Worm (Caenorhabditis elegans) whole organism, L3 larva: ENCODE measurements around the gene prx-12.

ENCODE experiments used
- R02D3.7 ChIP-seq: fragments of 150-350 bp; optimal IDR thresholded peaks from 2 replicates; lab custom pipeline; 2014; ENCODE audit warnings: missing biosample characterization, missing genetic modification characterization
- ceh-16 ChIP-seq: sonication (generic microtip); optimal IDR thresholded peaks from 2 replicates; lab custom pipeline; 2017; ENCODE audit warnings: missing biosample characterization, missing genetic modification characterization
- ceh-82 ChIP-seq: fragments of 150-350 bp; optimal IDR thresholded peaks from 2 replicates; lab custom pipeline; 2014; ENCODE audit warnings: missing biosample characterization, missing genetic modification characterization
- ceh-9 ChIP-seq: sonication (generic microtip); optimal IDR thresholded peaks from 2 replicates; lab custom pipeline; 2018; ENCODE audit warnings: missing biosample characterization, missing genetic modification characterization
- daf-12 ChIP-seq: fragments of 150-350 bp; optimal IDR thresholded peaks from 2 replicates; lab custom pipeline; 2014; ENCODE audit warnings: missing biosample characterization, missing genetic modification reagents, missing genetic modification characterization
- egl-27 ChIP-seq: sonication (generic microtip); optimal IDR thresholded peaks from 4 replicates; lab custom pipeline; 2017; ENCODE audit warnings: missing biosample characterization, missing genetic modification reagents, missing genetic modification characterization
- egl-5 ChIP-seq: fragments of 150-350 bp; optimal IDR thresholded peaks from 2 replicates; lab custom pipeline; 2017; ENCODE audit warnings: missing biosample characterization, missing genetic modification reagents, missing genetic modification characterization, inconsistent platforms
- elt-2 ChIP-seq: sonication (generic microtip); optimal IDR thresholded peaks from 2 replicates; lab custom pipeline; 2016; ENCODE audit warnings: missing genetic modification reagents, mild to moderate bottlenecking, missing genetic modification characterization, missing compliant biosample characterization
- elt-3 ChIP-seq, 3 experiments: fragments of 150-350 bp in 1 of 3; sonication (generic microtip) in 2 of 3; optimal IDR thresholded peaks; 2 replicates in 2 of 3; 4 replicates in 1 of 3; lab custom pipeline; 2014 to 2017; ENCODE audit warnings: missing biosample characterization in 3 of 3, missing genetic modification characterization in 3 of 3
- eor-1 ChIP-seq, 2 experiments: fragments of 150-350 bp; optimal IDR thresholded peaks; 2 replicates each; lab custom pipeline; 2014 to 2018; ENCODE audit warnings: missing biosample characterization in 2 of 2, missing genetic modification characterization in 2 of 2
- fkh-10 ChIP-seq: sonication (generic microtip); optimal IDR thresholded peaks from 2 replicates; lab custom pipeline; 2017; ENCODE audit warnings: missing biosample characterization, missing genetic modification reagents, missing genetic modification characterization
- fos-1 ChIP-seq: fragments of 150-350 bp; optimal IDR thresholded peaks from 2 replicates; lab custom pipeline; 2014; ENCODE audit warnings: missing biosample characterization, missing genetic modification characterization
- hmg-11 ChIP-seq: sonication (generic microtip); optimal IDR thresholded peaks from 2 replicates; lab custom pipeline; 2016; ENCODE audit warnings: missing genetic modification characterization, missing compliant biosample characterization
- jun-1 ChIP-seq: fragments of 150-350 bp; optimal IDR thresholded peaks from 2 replicates; lab custom pipeline; 2014; ENCODE audit warnings: missing biosample characterization, missing genetic modification reagents, missing genetic modification characterization
- lin-39 ChIP-seq: fragments of 150-350 bp; optimal IDR thresholded peaks from 2 replicates; lab custom pipeline; 2018; ENCODE audit warnings: missing biosample characterization, missing genetic modification reagents, missing genetic modification characterization
- lsy-12 ChIP-seq: sonication (generic microtip); optimal IDR thresholded peaks from 2 replicates; lab custom pipeline; 2016; ENCODE audit warnings: mild to moderate bottlenecking, missing genetic modification characterization, missing compliant biosample characterization
- nfya-1 ChIP-seq: sonication (generic microtip); optimal IDR thresholded peaks from 2 replicates; lab custom pipeline; 2017; ENCODE audit warnings: missing genetic modification characterization, mild to moderate bottlenecking, missing compliant biosample characterization, antibody characterized with exemption, moderate library complexity; ENCODE audit not compliant: insufficient read depth
- nhr-11 ChIP-seq: fragments of 150-350 bp; optimal IDR thresholded peaks from 2 replicates; lab custom pipeline; 2014; ENCODE audit warnings: missing biosample characterization, missing genetic modification characterization
- nhr-237 ChIP-seq: fragments of 150-350 bp; optimal IDR thresholded peaks from 2 replicates; lab custom pipeline; 2014; ENCODE audit warnings: missing biosample characterization, missing genetic modification characterization
- nhr-25 ChIP-seq: sonication (generic microtip); optimal IDR thresholded peaks from 2 replicates; lab custom pipeline; 2017; ENCODE audit warnings: missing biosample characterization, missing genetic modification characterization
- nhr-76 ChIP-seq: fragments of 150-350 bp; sonication (generic microtip); optimal IDR thresholded peaks from 5 replicates; lab custom pipeline; 2014; ENCODE audit warnings: missing biosample characterization, missing genetic modification characterization
- nhr-77 ChIP-seq: fragments of 150-350 bp; optimal IDR thresholded peaks from 2 replicates; lab custom pipeline; 2014; ENCODE audit warnings: missing biosample characterization, missing genetic modification characterization
- pha-4 ChIP-seq: fragments of 150-350 bp; optimal IDR thresholded peaks from 2 replicates; lab custom pipeline; 2014; ENCODE audit warnings: missing biosample characterization, missing genetic modification reagents, missing genetic modification characterization
- pqm-1 ChIP-seq: fragments of 150-350 bp; optimal IDR thresholded peaks from 2 replicates; lab custom pipeline; 2017; ENCODE audit warnings: missing biosample characterization, missing genetic modification characterization, inconsistent platforms
- sea-2 ChIP-seq: fragments of 150-350 bp; sonication (generic microtip); optimal IDR thresholded peaks from 4 replicates; lab custom pipeline; 2014; ENCODE audit warnings: missing biosample characterization, missing genetic modification reagents, missing genetic modification characterization
- snpc-4 ChIP-seq: fragments of 150-350 bp; optimal IDR thresholded peaks from 2 replicates; lab custom pipeline; 2014; ENCODE audit warnings: missing biosample characterization, missing genetic modification characterization
- tbx-2 ChIP-seq: sonication (generic microtip); optimal IDR thresholded peaks from 2 replicates; lab custom pipeline; 2016; ENCODE audit warnings: mild to moderate bottlenecking, missing genetic modification characterization, missing compliant biosample characterization
- unc-39 ChIP-seq: sonication (generic microtip); optimal IDR thresholded peaks from 4 replicates; lab custom pipeline; 2017; ENCODE audit warnings: missing biosample characterization, missing genetic modification characterization
- zag-1 ChIP-seq: fragments of 150-350 bp; optimal IDR thresholded peaks from 2 replicates; lab custom pipeline; 2014; ENCODE audit warnings: missing biosample characterization, missing genetic modification characterization
- ztf-4 ChIP-seq: fragments of 150-350 bp; optimal IDR thresholded peaks from 2 replicates; lab custom pipeline; 2014; ENCODE audit warnings: missing biosample characterization, missing genetic modification characterization

prx-12 gene

DNA sequence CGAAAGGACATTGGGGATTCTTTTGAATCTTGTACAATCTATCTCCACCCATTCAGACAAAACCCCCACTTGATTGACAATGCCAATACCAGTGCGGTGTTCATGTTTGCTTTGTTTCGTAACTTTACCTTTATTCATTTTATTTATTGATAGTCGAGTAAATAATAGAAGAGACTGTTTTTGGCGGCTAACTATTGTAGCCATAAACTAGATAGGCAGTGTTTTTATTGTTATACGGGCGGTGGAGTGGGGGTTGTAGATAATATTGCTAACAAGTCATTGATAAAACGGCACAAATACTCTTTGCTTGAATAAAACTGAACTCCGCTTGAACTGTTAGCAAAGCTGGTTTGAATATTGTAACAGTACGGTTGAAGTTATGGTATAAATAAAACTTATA lies 28.2 kb upstream of the prx-12 start:
- no peak for TF ChIP-seq fkh-10 (GFP tag; lab: Kevin White, UChicago)
- TF ChIP-seq pha-4 (tag; lab: Kevin White, UChicago): peak; percentile 71
- TF ChIP-seq ceh-82 (tag; lab: Kevin White, UChicago): no peak
- peak; percentile 36 for TF ChIP-seq elt-2 (tag; lab: Kevin White, UChicago)

DNA sequence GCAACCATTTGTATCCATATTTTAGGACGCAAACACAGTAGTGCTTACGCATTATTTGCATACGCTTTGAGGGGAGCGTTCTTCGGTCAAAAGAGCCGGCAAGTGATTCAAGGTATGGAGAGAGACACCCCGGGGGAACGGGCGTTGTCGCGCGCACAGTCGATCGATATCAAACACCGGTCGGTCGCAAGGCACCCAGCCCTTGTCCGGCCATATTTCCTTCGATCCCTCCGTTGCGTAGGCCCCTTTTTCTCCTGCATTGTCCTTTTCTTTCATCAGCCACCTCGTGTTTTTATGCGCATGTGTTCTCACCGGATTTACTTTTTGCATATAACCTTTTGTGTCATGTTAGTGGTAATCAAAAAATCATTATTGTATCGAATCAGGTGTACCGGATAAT lies 27.1 kb upstream of the prx-12 start:
- TF ChIP-seq pha-4 (tag; lab: Kevin White, UChicago): peak; percentile 10
- no peak for TF ChIP-seq fos-1 (tag; lab: Kevin White, UChicago)
- TF ChIP-seq pqm-1 (tag; lab: Kevin White, UChicago): no peak
- no peak for TF ChIP-seq hmg-11 (tag; lab: Kevin White, UChicago)
- no peak for TF ChIP-seq ceh-82 (tag; lab: Kevin White, UChicago)
- TF ChIP-seq, all 47 proteins: peak for 1

- peak; percentile 5 for TF ChIP-seq elt-2 (tag; lab: Kevin White, UChicago)
- no peak for TF ChIP-seq nhr-11
Measured at ce11 chrX:11367087-11367486, 26.0 kb upstream of the prx-12 start.

DNA sequence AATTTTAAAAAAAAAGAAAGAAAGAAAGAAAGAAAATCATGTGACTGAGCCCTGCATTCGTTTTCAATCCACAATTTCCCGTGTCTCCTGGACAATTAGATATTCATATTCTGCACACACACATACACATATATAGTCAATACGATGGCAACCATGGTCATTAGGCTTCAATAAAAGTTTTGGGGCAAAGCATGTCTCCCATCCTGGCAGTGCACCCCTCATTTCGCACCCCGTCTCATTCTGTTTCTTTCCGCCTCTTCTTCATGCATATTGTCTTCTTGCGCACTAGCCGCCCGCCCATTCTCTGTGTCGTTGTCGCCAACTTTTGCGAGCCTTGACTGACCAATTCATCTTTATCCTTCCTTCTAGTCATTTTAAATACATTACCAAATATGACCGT lies 25.5 kb upstream of the prx-12 start:
- peak; percentile 66 for TF ChIP-seq lin-39 (tag; lab: Kevin White, UChicago)
- no peak for TF ChIP-seq hmg-11 (tag; lab: Kevin White, UChicago)
- TF ChIP-seq tbx-2 (tag; lab: Kevin White, UChicago): no peak
- no peak for TF ChIP-seq nhr-237 (tag; lab: Kevin White, UChicago)
- TF ChIP-seq ceh-9 (tag; lab: Kevin White, UChicago): no peak
- TF ChIP-seq nhr-76 (tag; lab: Kevin White, UChicago): no peak
- peak; percentile 19 for TF ChIP-seq sea-2 (GFP tag; lab: Kevin White, UChicago)

DNA sequence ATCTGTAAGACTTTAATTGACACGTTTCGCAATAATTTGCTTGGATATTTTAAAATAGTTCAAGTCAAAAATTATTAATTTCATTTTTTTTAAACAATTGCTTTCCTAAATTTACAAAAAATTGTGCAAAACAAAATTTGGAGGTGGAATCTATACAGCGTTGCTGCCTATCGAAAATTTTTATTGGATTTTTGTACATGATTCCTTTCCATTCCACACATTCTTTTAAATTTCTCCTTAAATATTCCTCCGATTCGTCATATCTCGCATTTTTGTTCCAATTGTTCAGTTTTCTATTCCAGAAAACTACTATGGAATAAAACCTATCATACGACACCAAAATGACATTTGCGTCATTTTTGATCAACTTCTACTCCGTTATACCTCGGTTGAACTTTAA lies 24.7 kb upstream of the prx-12 start, which contains the start of gene ttyh-1:
Gene ttyh-1, plus strand, starts transcription at position 301 of the 400 bp plus-strand sequence.
- TF ChIP-seq fkh-10 (GFP tag; lab: Kevin White, UChicago) (no peak), nfya-1 (tag; lab: Kevin White, UChicago) (no peak), unc-39 (tag; lab: Kevin White, UChicago) (no peak), ztf-4 (no peak), daf-12 (tag; lab: Kevin White, UChicago) (no peak), pha-4 (tag; lab: Kevin White, UChicago) (no peak), egl-27 (tag; lab: Kevin White, UChicago) (no peak), R02D3.7 (tag; lab: Kevin White, UChicago) (no peak), pqm-1 (tag; lab: Kevin White, UChicago) (no peak), eor-1 (tag; optimal IDR thresholded peaks at IDR 0.05; lab: Kevin White, UChicago) (no peak), elt-3 (tag; optimal IDR thresholded peaks at IDR 0.05; lab: Kevin White, UChicago) (no peak), elt-2 (tag; lab: Kevin White, UChicago) (no peak), fos-1 (tag; lab: Kevin White, UChicago) (no peak)

DNA sequence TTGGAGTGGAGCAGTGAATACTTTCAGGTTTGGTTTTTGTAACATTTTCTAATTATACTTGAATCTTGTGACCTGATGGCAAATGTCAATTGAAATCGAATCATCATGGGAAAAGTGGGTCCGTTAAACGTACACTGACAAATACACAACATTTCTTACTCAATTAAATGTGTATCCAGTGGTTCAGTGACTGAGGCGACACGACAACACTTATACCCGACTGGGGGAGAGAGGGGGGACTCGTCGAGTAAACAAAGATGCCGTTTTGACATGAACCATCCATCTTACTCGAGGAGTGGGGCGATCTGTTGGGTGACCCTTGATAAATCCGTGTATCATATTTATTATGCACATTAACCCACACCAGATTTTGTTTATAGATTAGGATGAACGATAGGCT lies 24.2 kb upstream of the prx-12 start:
- no peak for TF ChIP-seq ceh-16 (tag; lab: Kevin White, UChicago)
- TF ChIP-seq lin-39 (tag; lab: Kevin White, UChicago): peak; percentile 81
- peak; percentile 90 for TF ChIP-seq egl-5 (tag; lab: Kevin White, UChicago)

- TF ChIP-seq jun-1: no peak
- no peak for TF ChIP-seq nhr-77
- TF ChIP-seq zag-1 (tag; lab: Kevin White, UChicago): no peak
Measured at ce11 chrX:11370090-11370489, 23.0 kb upstream of the prx-12 start.

- TF ChIP-seq snpc-4: no peak
- TF ChIP-seq ztf-4: no peak
- no peak for TF ChIP-seq ceh-9 (tag; lab: Kevin White, UChicago)
- TF ChIP-seq elt-2 (tag; lab: Kevin White, UChicago): no peak
- TF ChIP-seq nhr-25 (tag; lab: Kevin White, UChicago): no peak
- TF ChIP-seq lsy-12 (tag; lab: Kevin White, UChicago): no peak
Measured at ce11 chrX:11375509-11375908, 17.6 kb upstream of the prx-12 start, which contains the start of gene F42E11.3. F42E11.3 (minus strand) TSS chrX:11375609.
